Fruit fly (Drosophila melanogaster): ENCODE results near the gene Nemp.
A peak's percentile ranks its signal among the peaks of the same experiment; 100 is the strongest.

Nemp gene

DNA sequence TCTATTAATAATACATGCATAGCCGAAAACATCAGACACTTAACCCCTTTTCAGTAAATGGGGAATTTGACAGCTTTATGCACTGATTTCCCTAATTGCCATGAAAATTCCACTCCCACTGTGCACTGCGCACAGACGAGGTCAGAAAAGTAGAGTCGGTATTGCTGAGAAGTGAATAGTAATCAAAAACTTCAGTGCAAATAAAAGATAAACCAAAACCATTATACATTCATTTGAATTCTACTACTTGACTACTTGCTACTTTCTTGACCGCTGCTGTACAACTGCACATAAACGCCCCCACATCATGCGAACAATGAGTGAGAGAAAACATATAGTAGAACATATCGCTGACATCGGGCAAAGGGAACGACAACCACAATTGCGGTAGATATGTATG lies 36.6 kb upstream of the Nemp start (continued):
- peak; percentile 89 for TF ChIP-seq Rx (GFP tag; IDR thresholded peaks at IDR 0.05)
- TF ChIP-seq sd (tag; optimal IDR thresholded peaks at IDR 0.05): peak; percentile 69
- peak; percentile 76 for TF ChIP-seq CG7357 (GFP tag; IDR thresholded peaks at IDR 0.05)
- TF ChIP-seq cas (GFP tag; IDR thresholded peaks at IDR 0.05): 0 out of 2 replicates have a peak, but pooled peaks have one; percentile 50
- peak; percentile 78 for TF ChIP-seq tx (GFP tag; optimal IDR thresholded peaks at IDR 0.05)
- TF ChIP-seq CG9817 (tag; optimal IDR thresholded peaks at IDR 0.05): peak; percentile 71
- peak; percentile 82 for TF ChIP-seq Six4 (GFP tag; optimal IDR thresholded peaks at IDR 0.05)
- TF ChIP-seq gt (GFP tag; IDR thresholded peaks at IDR 0.05): peak; percentile 24; the same call in 1 of the 2 replicates
- TF ChIP-seq Side (GFP tag; optimal IDR thresholded peaks at IDR 0.05): peak; percentile 83
- no peak for TF ChIP-seq insv (GFP tag; optimal IDR thresholded peaks at IDR 0.05)
- peak; percentile 69 for TF ChIP-seq CG18476 (GFP tag; optimal IDR thresholded peaks at IDR 0.05)
- TF ChIP-seq CG13296 (GFP tag; optimal IDR thresholded peaks at IDR 0.05): peak; percentile 61
- peak; percentile 12; the same call in 1 of the 2 replicates for TF ChIP-seq Doc2 (GFP tag; IDR thresholded peaks at IDR 0.05)
- TF ChIP-seq ci (GFP tag; IDR thresholded peaks at IDR 0.05): peak; percentile 97
- peak; percentile 98 for TF ChIP-seq Med (GFP tag)
- no peak for TF ChIP-seq Doc3 (GFP tag; IDR thresholded peaks at IDR 0.05; ENCODE audit: partially characterized antibody)
- peak; percentile 58 to 83 for TF ChIP-seq Hr51 (GFP tag; optimal IDR thresholded peaks at IDR 0.05)
- no peak for TF ChIP-seq sna (GFP tag; IDR thresholded peaks at IDR 0.05; ENCODE audit: partially characterized antibody)
- no peak for TF ChIP-seq hth (optimal IDR thresholded peaks at IDR 0.05)
- TF ChIP-seq Bgb (GFP tag; IDR thresholded peaks at IDR 0.05; ENCODE audit: partially characterized antibody): no peak
- no peak for TF ChIP-seq CG6175 (GFP tag; IDR thresholded peaks at IDR 0.05)
- peak; percentile 82 for TF ChIP-seq CG15269 (tag; optimal IDR thresholded peaks at IDR 0.05)
- peak; percentile 39 for TF ChIP-seq scrt (GFP tag; optimal IDR thresholded peaks at IDR 0.05)
- peak; percentile 79 for TF ChIP-seq CG17568 (GFP tag; optimal IDR thresholded peaks at IDR 0.05)
- peak; percentile 86 for TF ChIP-seq CG17829 (tag; optimal IDR thresholded peaks at IDR 0.05)
- peak; percentile 76 for TF ChIP-seq ssp (GFP tag; IDR thresholded peaks at IDR 0.05)
- TF ChIP-seq CG17612 (GFP tag; IDR thresholded peaks at IDR 0.05): peak; percentile 49; the same call in 1 of the 2 replicates
- TF ChIP-seq Elba2 (GFP tag; optimal IDR thresholded peaks at IDR 0.05): no peak
- TF ChIP-seq CG6813 (GFP tag; optimal IDR thresholded peaks at IDR 0.05): peak; percentile 72
- peak; percentile 73 for TF ChIP-seq maf-S (GFP tag; optimal IDR thresholded peaks at IDR 0.05)
- TF ChIP-seq CG6654 (GFP tag; optimal IDR thresholded peaks at IDR 0.05): peak; percentile 67
- TF ChIP-seq gce (GFP tag; IDR thresholded peaks at IDR 0.05): peak; percentile 92
- TF ChIP-seq z (GFP tag; IDR thresholded peaks at IDR 0.05): peak; percentile 69; the same call in 2 of the 3 replicates
- peak; percentile 77 for TF ChIP-seq CG1233 (GFP tag; optimal IDR thresholded peaks at IDR 0.05)
- no peak for TF ChIP-seq zen2 (GFP tag; IDR thresholded peaks at IDR 0.05; ENCODE audit: partially characterized antibody)
- TF ChIP-seq tna (GFP tag; IDR thresholded peaks at IDR 0.05; ENCODE audit: partially characterized antibody): no peak
- peak; percentile 86 for TF ChIP-seq CoRest (tag; optimal IDR thresholded peaks at IDR 0.05)
- TF ChIP-seq mirr (GFP tag; optimal IDR thresholded peaks at IDR 0.05): no peak
- peak; percentile 87 for TF ChIP-seq ems (GFP tag; optimal IDR thresholded peaks at IDR 0.05)
- TF ChIP-seq TFAM (GFP tag; optimal IDR thresholded peaks at IDR 0.05): peak; percentile 66
- TF ChIP-seq CG15601 (tag; optimal IDR thresholded peaks at IDR 0.05): peak; percentile 78
- TF ChIP-seq bbx (GFP tag; IDR thresholded peaks at IDR 0.05; ENCODE audit: partially characterized antibody): no peak
- TF ChIP-seq CG10209 (GFP tag; optimal IDR thresholded peaks at IDR 0.05): peak; percentile 80
- peak; percentile 89 for TF ChIP-seq CG18262 (tag; optimal IDR thresholded peaks at IDR 0.05)
- TF ChIP-seq CG10366 (GFP tag; IDR thresholded peaks at IDR 0.05): peak; percentile 87
- TF ChIP-seq CG3847 (GFP tag; IDR thresholded peaks at IDR 0.05): peak; percentile 61
- TF ChIP-seq gem (tag; optimal IDR thresholded peaks at IDR 0.05): peak; percentile 88
- no peak for TF ChIP-seq CG14860 (GFP tag; IDR thresholded peaks at IDR 0.05; ENCODE audit: partially characterized antibody)
- TF ChIP-seq da (GFP tag; optimal IDR thresholded peaks at IDR 0.05): peak; percentile 29
- no peak for TF ChIP-seq BEAF-32 (GFP tag; optimal IDR thresholded peaks at IDR 0.05)

Measured in whole organism, embryonic.